Worm (Caenorhabditis elegans) whole organism, L3 larva: ENCODE results near the gene srx-33.

Source experiments
- ZK546.5 ChIP-seq: sonication (generic microtip); optimal IDR thresholded peaks from 2 replicates; lab custom pipeline; 2017; ENCODE audit warnings: missing biosample characterization, missing genetic modification characterization
- ama-1 ChIP-seq: fragments of 150-350 bp; optimal IDR thresholded peaks from 2 replicates; lab custom pipeline; 2018
- ceh-16 ChIP-seq: sonication (generic microtip); optimal IDR thresholded peaks from 2 replicates; lab custom pipeline; 2017; ENCODE audit warnings: missing biosample characterization, missing genetic modification characterization
- ceh-28 ChIP-seq: fragments of 150-350 bp; optimal IDR thresholded peaks from 2 replicates; lab custom pipeline; 2014; ENCODE audit warnings: missing biosample characterization, missing genetic modification reagents, missing genetic modification characterization
- ceh-82 ChIP-seq: fragments of 150-350 bp; optimal IDR thresholded peaks from 2 replicates; lab custom pipeline; 2014; ENCODE audit warnings: missing biosample characterization, missing genetic modification characterization
- ceh-9 ChIP-seq: sonication (generic microtip); optimal IDR thresholded peaks from 2 replicates; lab custom pipeline; 2018; ENCODE audit warnings: missing biosample characterization, missing genetic modification characterization
- daf-12 ChIP-seq: fragments of 150-350 bp; optimal IDR thresholded peaks from 2 replicates; lab custom pipeline; 2014; ENCODE audit warnings: missing biosample characterization, missing genetic modification reagents, missing genetic modification characterization
- egl-27 ChIP-seq: sonication (generic microtip); optimal IDR thresholded peaks from 4 replicates; lab custom pipeline; 2017; ENCODE audit warnings: missing biosample characterization, missing genetic modification reagents, missing genetic modification characterization
- egl-5 ChIP-seq: fragments of 150-350 bp; optimal IDR thresholded peaks from 2 replicates; lab custom pipeline; 2017; ENCODE audit warnings: missing biosample characterization, missing genetic modification reagents, missing genetic modification characterization, inconsistent platforms
- elt-1 ChIP-seq: fragments of 150-350 bp; optimal IDR thresholded peaks from 2 replicates; lab custom pipeline; 2014; ENCODE audit warnings: missing biosample characterization, missing genetic modification characterization
- elt-2 ChIP-seq: sonication (generic microtip); optimal IDR thresholded peaks from 2 replicates; lab custom pipeline; 2016; ENCODE audit warnings: missing genetic modification reagents, mild to moderate bottlenecking, missing genetic modification characterization, missing compliant biosample characterization
- elt-3 ChIP-seq, 3 experiments: fragments of 150-350 bp in 1 of 3; sonication (generic microtip) in 2 of 3; optimal IDR thresholded peaks; 2 replicates in 2 of 3; 4 replicates in 1 of 3; lab custom pipeline; 2014 to 2017; ENCODE audit warnings: missing biosample characterization in 3 of 3, missing genetic modification characterization in 3 of 3
- eor-1 ChIP-seq, 2 experiments: fragments of 150-350 bp; optimal IDR thresholded peaks; 2 replicates each; lab custom pipeline; 2014 to 2018; ENCODE audit warnings: missing biosample characterization in 2 of 2, missing genetic modification characterization in 2 of 2
- fkh-10 ChIP-seq: sonication (generic microtip); optimal IDR thresholded peaks from 2 replicates; lab custom pipeline; 2017; ENCODE audit warnings: missing biosample characterization, missing genetic modification reagents, missing genetic modification characterization
- fos-1 ChIP-seq: fragments of 150-350 bp; optimal IDR thresholded peaks from 2 replicates; lab custom pipeline; 2014; ENCODE audit warnings: missing biosample characterization, missing genetic modification characterization
- hmg-11 ChIP-seq: sonication (generic microtip); optimal IDR thresholded peaks from 2 replicates; lab custom pipeline; 2016; ENCODE audit warnings: missing genetic modification characterization, missing compliant biosample characterization
- jun-1 ChIP-seq: fragments of 150-350 bp; optimal IDR thresholded peaks from 2 replicates; lab custom pipeline; 2014; ENCODE audit warnings: missing biosample characterization, missing genetic modification reagents, missing genetic modification characterization
- lin-15B ChIP-seq: fragments of 150-350 bp; optimal IDR thresholded peaks from 2 replicates; lab custom pipeline; 2014; ENCODE audit warnings: missing biosample characterization, missing genetic modification characterization
- lsy-12 ChIP-seq: sonication (generic microtip); optimal IDR thresholded peaks from 2 replicates; lab custom pipeline; 2016; ENCODE audit warnings: mild to moderate bottlenecking, missing genetic modification characterization, missing compliant biosample characterization
- mdl-1 ChIP-seq: fragments of 150-350 bp; optimal IDR thresholded peaks from 2 replicates; lab custom pipeline; 2014; ENCODE audit warnings: missing biosample characterization, missing genetic modification characterization
- mml-1 ChIP-seq: fragments of 150-350 bp; sonication (generic microtip); optimal IDR thresholded peaks from 3 replicates; lab custom pipeline; 2014; ENCODE audit warnings: missing biosample characterization, missing genetic modification characterization
- nhr-11 ChIP-seq: fragments of 150-350 bp; optimal IDR thresholded peaks from 2 replicates; lab custom pipeline; 2014; ENCODE audit warnings: missing biosample characterization, missing genetic modification characterization
- nhr-23 ChIP-seq: fragments of 150-350 bp; optimal IDR thresholded peaks from 2 replicates; lab custom pipeline; 2014; ENCODE audit warnings: missing biosample characterization, missing genetic modification reagents, missing genetic modification characterization
- nhr-237 ChIP-seq: fragments of 150-350 bp; optimal IDR thresholded peaks from 2 replicates; lab custom pipeline; 2014; ENCODE audit warnings: missing biosample characterization, missing genetic modification characterization
- nhr-25 ChIP-seq: sonication (generic microtip); optimal IDR thresholded peaks from 2 replicates; lab custom pipeline; 2017; ENCODE audit warnings: missing biosample characterization, missing genetic modification characterization
- nhr-28 ChIP-seq: fragments of 150-350 bp; optimal IDR thresholded peaks from 2 replicates; lab custom pipeline; 2014; ENCODE audit warnings: missing biosample characterization, missing genetic modification characterization
- nhr-43 ChIP-seq: sonication (generic microtip); optimal IDR thresholded peaks from 2 replicates; lab custom pipeline; 2016; ENCODE audit warnings: mild to moderate bottlenecking, missing genetic modification characterization, missing compliant biosample characterization; ENCODE audit not compliant: poor library complexity, severe bottlenecking
- nhr-67 ChIP-seq: fragments of 150-350 bp; optimal IDR thresholded peaks from 2 replicates; lab custom pipeline; 2014; ENCODE audit warnings: missing biosample characterization, missing genetic modification characterization
- nhr-76 ChIP-seq: fragments of 150-350 bp; sonication (generic microtip); optimal IDR thresholded peaks from 5 replicates; lab custom pipeline; 2014; ENCODE audit warnings: missing biosample characterization, missing genetic modification characterization
- pqm-1 ChIP-seq: fragments of 150-350 bp; optimal IDR thresholded peaks from 2 replicates; lab custom pipeline; 2017; ENCODE audit warnings: missing biosample characterization, missing genetic modification characterization, inconsistent platforms
- sea-2 ChIP-seq: fragments of 150-350 bp; sonication (generic microtip); optimal IDR thresholded peaks from 4 replicates; lab custom pipeline; 2014; ENCODE audit warnings: missing biosample characterization, missing genetic modification reagents, missing genetic modification characterization
- skn-1 ChIP-seq: fragments of 150-350 bp; optimal IDR thresholded peaks from 2 replicates; lab custom pipeline; 2014; ENCODE audit warnings: missing biosample characterization, missing genetic modification characterization
- snpc-4 ChIP-seq: fragments of 150-350 bp; optimal IDR thresholded peaks from 2 replicates; lab custom pipeline; 2014; ENCODE audit warnings: missing biosample characterization, missing genetic modification characterization
- unc-39 ChIP-seq: sonication (generic microtip); optimal IDR thresholded peaks from 4 replicates; lab custom pipeline; 2017; ENCODE audit warnings: missing biosample characterization, missing genetic modification characterization
- unc-62 ChIP-seq: fragments of 150-350 bp; sonication (generic microtip); optimal IDR thresholded peaks from 4 replicates; lab custom pipeline; 2014; ENCODE audit warnings: missing biosample characterization, missing genetic modification reagents, missing genetic modification characterization
- zag-1 ChIP-seq: fragments of 150-350 bp; optimal IDR thresholded peaks from 2 replicates; lab custom pipeline; 2014; ENCODE audit warnings: missing biosample characterization, missing genetic modification characterization

srx-33 gene

DNA sequence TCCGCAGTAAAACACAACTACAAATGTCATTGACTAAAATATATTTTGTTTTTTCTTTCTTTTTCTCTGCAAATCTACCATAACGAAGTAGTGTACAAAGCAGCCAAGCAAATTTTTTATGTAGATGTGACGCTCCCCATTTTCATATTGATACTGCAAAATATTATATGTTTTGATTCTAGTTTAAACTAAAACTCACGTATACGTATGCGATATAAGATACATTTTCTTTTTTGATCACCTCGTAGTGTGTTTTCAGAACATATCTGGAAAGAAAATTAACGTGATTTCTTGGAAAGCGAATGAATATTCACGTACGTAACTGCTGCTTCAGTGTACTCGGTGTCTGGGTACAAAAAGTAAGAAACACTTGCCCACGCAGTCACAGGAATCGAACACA is 18.2 kb upstream of the srx-33 start:
- no peak for TF ChIP-seq eor-1 (tag; optimal IDR thresholded peaks at IDR 0.05; lab: Kevin White, UChicago)
- TF ChIP-seq ceh-82 (tag; lab: Kevin White, UChicago) = no peak
- no peak for TF ChIP-seq ceh-16
- no peak for TF ChIP-seq daf-12 (tag; lab: Kevin White, UChicago)
- no peak for TF ChIP-seq fos-1
- TF ChIP-seq snpc-4 (tag; lab: Kevin White, UChicago) = no peak

DNA sequence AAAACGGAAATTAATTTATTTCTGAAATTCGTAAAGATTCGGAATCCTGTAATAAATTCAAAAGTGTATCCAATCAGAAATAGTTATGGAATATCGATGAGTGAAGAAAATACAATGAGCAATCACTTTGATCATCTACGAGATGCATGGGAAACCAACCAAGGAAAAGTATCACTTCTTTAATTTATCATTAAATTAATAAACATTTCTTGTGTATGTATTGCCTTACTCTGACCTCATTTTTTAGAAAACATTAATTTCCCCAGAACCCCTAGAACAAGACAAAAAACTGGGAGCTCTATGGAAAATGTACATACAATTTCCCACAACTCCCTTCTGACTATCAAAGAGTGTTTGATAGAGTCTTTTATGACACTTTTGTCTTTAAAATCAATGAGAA is 15.3 kb upstream of the srx-33 start, which contains the start of gene F10D2.16:
TSS of gene F10D2.16 (plus strand) at position 301 of the 400 bp plus-strand sequence.
- TF ChIP-seq zag-1 (tag; lab: Kevin White, UChicago) (no peak), pqm-1 (no peak), unc-62 (no peak), jun-1 (tag; lab: Kevin White, UChicago) (no peak), egl-5 (tag; lab: Kevin White, UChicago) (no peak), daf-12 (tag; lab: Kevin White, UChicago) (no peak), mml-1 (tag; lab: Kevin White, UChicago) (no peak), skn-1 (tag; lab: Kevin White, UChicago) (no peak), eor-1 (tag; optimal IDR thresholded peaks at IDR 0.05; lab: Kevin White, UChicago) (no peak), nhr-237 (tag; lab: Kevin White, UChicago) (no peak), ceh-28 (no peak), ceh-16 (no peak), elt-2 (tag; lab: Kevin White, UChicago) (no peak)
- TF ChIP-seq, all 47 proteins: peak for 0

DNA sequence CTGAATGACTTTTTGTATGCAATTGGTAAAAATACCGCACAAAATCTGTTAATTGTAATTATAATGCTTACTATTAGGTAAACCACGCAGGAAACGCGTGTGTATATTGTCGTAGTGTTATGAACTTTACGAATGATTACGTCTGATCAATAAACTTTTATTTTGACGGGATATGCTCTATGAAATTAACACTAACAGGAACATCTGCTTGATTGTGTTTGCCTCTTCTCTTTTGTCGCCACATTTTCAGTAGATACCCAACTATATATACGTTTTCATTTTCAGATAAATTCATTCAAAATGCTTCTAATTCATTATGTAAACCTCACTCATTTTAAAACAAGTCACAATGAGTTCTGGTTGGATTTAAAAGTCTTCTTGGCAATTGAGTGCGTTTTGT is 13.6 kb upstream of the srx-33 start, which contains the start of gene sre-10:
TSS of gene sre-10 (plus strand) at position 301 of the 400 bp plus-strand sequence.
- TF ChIP-seq ZK546.5 (tag; lab: Kevin White, UChicago) (no peak), nhr-67 (no peak), hmg-11 (tag; lab: Kevin White, UChicago) (no peak), nhr-23 (tag; lab: Kevin White, UChicago) (no peak), mdl-1 (tag; lab: Kevin White, UChicago) (no peak), ceh-82 (tag; lab: Kevin White, UChicago) (no peak), snpc-4 (tag; lab: Kevin White, UChicago) (no peak), daf-12 (tag; lab: Kevin White, UChicago) (no peak), sea-2 (GFP tag; lab: Kevin White, UChicago) (no peak), nhr-11 (tag; lab: Kevin White, UChicago) (no peak), lin-15B (tag; lab: Kevin White, UChicago) (no peak), nhr-28 (tag; lab: Kevin White, UChicago) (no peak), fkh-10 (GFP tag; lab: Kevin White, UChicago) (no peak), elt-1 (tag; lab: Kevin White, UChicago) (no peak)
- TF ChIP-seq, all 47 proteins: peak for 0

DNA sequence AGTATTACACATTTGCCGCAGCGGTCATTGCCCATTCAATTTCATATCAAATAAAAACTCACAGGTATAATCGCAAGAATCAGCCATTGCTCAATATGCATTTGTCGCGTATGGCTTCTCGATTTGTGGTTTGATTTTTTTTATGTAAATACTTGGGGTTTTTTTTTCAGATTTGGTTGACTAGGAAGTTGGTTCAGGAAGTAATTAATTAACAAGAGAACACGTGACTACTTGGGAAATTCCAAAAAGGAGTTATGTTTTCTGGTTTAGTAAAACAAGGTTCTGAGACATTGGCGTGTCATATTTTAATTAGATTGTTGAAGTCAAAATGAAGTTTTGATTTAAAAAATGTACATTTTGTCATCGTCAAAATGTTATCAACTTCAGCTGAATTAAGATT is 12.3 kb upstream of the srx-33 start, which contains the start of gene srx-36:
TSS of gene srx-36 (minus strand) at position 101 of the 400 bp plus-strand sequence.
- TF ChIP-seq daf-12 (tag; lab: Kevin White, UChicago) (no peak), skn-1 (tag; lab: Kevin White, UChicago) (no peak), zag-1 (tag; lab: Kevin White, UChicago) (no peak), ama-1 (no peak), nhr-11 (tag; lab: Kevin White, UChicago) (no peak), egl-27 (tag; lab: Kevin White, UChicago) (no peak), ceh-16 (no peak), nhr-43 (no peak), ceh-9 (tag; lab: Kevin White, UChicago) (no peak), hmg-11 (tag; lab: Kevin White, UChicago) (no peak), lsy-12 (no peak), unc-62 (no peak), unc-39 (tag; lab: Kevin White, UChicago) (no peak)

DNA sequence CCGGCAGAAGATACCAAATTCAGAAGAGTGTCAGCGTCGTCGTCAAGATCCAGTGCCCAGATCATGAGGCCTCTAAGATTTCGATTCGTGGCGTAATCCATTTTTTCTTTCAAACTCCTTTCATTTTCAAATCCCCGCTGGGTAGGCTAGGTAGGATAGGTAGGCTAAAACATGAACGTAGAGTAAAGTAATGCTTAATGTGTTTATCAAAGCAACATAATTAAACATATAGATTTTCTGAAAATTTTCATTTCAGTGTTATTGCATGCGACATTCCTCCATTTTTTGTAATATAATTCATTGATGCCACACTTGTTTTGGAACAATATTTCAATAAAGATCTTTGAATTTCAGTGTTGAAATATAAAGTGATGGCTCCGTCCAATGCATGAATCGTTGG is 10.8 kb upstream of the srx-33 start, which contains the start of gene T01C4.8:
TSS of gene T01C4.8 (minus strand) at position 101 of the 400 bp plus-strand sequence.
- TF ChIP-seq nhr-25 (tag; lab: Kevin White, UChicago) (no peak), sea-2 (GFP tag; lab: Kevin White, UChicago) (no peak), pqm-1 (no peak), ceh-16 (no peak), nhr-67 (no peak), lsy-12 (no peak), ceh-9 (tag; lab: Kevin White, UChicago) (no peak), jun-1 (tag; lab: Kevin White, UChicago) (no peak), nhr-23 (tag; lab: Kevin White, UChicago) (no peak), nhr-237 (tag; lab: Kevin White, UChicago) (no peak), skn-1 (tag; lab: Kevin White, UChicago) (no peak), elt-3 (tag; optimal IDR thresholded peaks at IDR 0.05; lab: Kevin White, UChicago) (no peak), nhr-76 (no peak), mdl-1 (tag; lab: Kevin White, UChicago) (no peak)
